Fruit fly (Drosophila melanogaster) whole organism, wandering third instar larva: ENCODE results near the gene fry.
A peak's percentile ranks its signal among the peaks of the same experiment; 100 is the strongest.

Source experiments
- Abd-B ChIP-seq: fragments of >200 bp; optimal IDR thresholded peaks from 2 replicates; lab custom pipeline; 2017; ENCODE audit warnings: missing biosample characterization, missing genetic modification characterization
- CG32264 ChIP-seq: fragments of 200-800 bp; sonication (Bioruptor generic); optimal IDR thresholded peaks from 2 replicates; lab custom pipeline; 2016; ENCODE audit warnings: missing biosample characterization, missing genetic modification characterization
- CG9705 ChIP-seq: fragments of 200-800 bp; sonication (Bioruptor generic); optimal IDR thresholded peaks from 2 replicates; lab custom pipeline; 2018; ENCODE audit warnings: missing biosample characterization, mild to moderate bottlenecking, missing genetic modification characterization
- CrebA ChIP-seq: fragments of 200-800 bp; sonication (Bioruptor generic); optimal IDR thresholded peaks from 2 replicates; lab custom pipeline; 2016; ENCODE audit warnings: missing biosample characterization, mild to moderate bottlenecking, missing genetic modification characterization, borderline replicate concordance
- Dfd ChIP-seq: fragments of >200 bp; optimal IDR thresholded peaks from 2 replicates; lab custom pipeline; 2017; ENCODE audit warnings: missing biosample characterization, missing genetic modification characterization
- Dif ChIP-seq: fragments of 200-275, 200-300 bp; sonication (Bioruptor generic); optimal IDR thresholded peaks from 2 replicates; lab custom pipeline; 2018; ENCODE audit warnings: missing biosample characterization, missing genetic modification characterization; ENCODE audit not compliant: partially characterized antibody
- GATAd ChIP-seq: sonication (Bioruptor generic); optimal IDR thresholded peaks from 2 replicates; lab custom pipeline; 2016; ENCODE audit warnings: missing biosample characterization, missing genetic modification characterization
- HLH106 ChIP-seq: fragments of 200-800 bp; optimal IDR thresholded peaks from 3 replicates; lab custom pipeline; 2019; ENCODE audit warnings: missing biosample characterization, mild to moderate bottlenecking, missing genetic modification characterization, moderate library complexity
- Hnf4 ChIP-seq: fragments of 200-800 bp; sonication (Bioruptor generic); optimal IDR thresholded peaks from 2 replicates; lab custom pipeline; 2016; ENCODE audit warnings: missing biosample characterization, mild to moderate bottlenecking, missing genetic modification characterization
- Hr83 ChIP-seq: fragments of 200-300 bp; sonication (Bioruptor generic); optimal IDR thresholded peaks from 2 replicates; lab custom pipeline; 2016; ENCODE audit warnings: missing biosample characterization, mild to moderate bottlenecking, missing genetic modification characterization, moderate library complexity; ENCODE audit not compliant: poor library complexity, severe bottlenecking
- Mio ChIP-seq: sonication (Bioruptor generic); optimal IDR thresholded peaks from 2 replicates; lab custom pipeline; 2016; ENCODE audit warnings: missing biosample characterization, missing genetic modification characterization
- N ChIP-seq: fragments of >200 bp; optimal IDR thresholded peaks from 2 replicates; lab custom pipeline; 2018; ENCODE audit warnings: missing biosample characterization, missing external identifiers, missing genetic modification characterization
- OdsH ChIP-seq: fragments of 200-800 bp; sonication (Bioruptor generic); optimal IDR thresholded peaks from 2 replicates; lab custom pipeline; 2016; ENCODE audit warnings: missing biosample characterization, mild to moderate bottlenecking, missing genetic modification characterization
- Rel ChIP-seq, 2 experiments: fragments of 200-800 bp; sonication (Bioruptor generic) in 1 of 2; optimal IDR thresholded peaks; 2 replicates in 1 of 2; 3 replicates in 1 of 2; lab custom pipeline; 2016 to 2019; ENCODE audit warnings: mild to moderate bottlenecking in 2 of 2, missing biosample characterization in 2 of 2, missing genetic modification characterization in 2 of 2, moderate library complexity in 1 of 2
- Sp1 ChIP-seq: fragments of 200-800 bp; sonication (Bioruptor generic); optimal IDR thresholded peaks from 3 replicates; lab custom pipeline; 2019; ENCODE audit warnings: missing biosample characterization, mild to moderate bottlenecking, missing genetic modification characterization, moderate library complexity
- br ChIP-seq: fragments of 200-800 bp; sonication (Bioruptor generic); optimal IDR thresholded peaks from 2 replicates; lab custom pipeline; 2016; ENCODE audit warnings: missing biosample characterization, missing genetic modification characterization
- dl ChIP-seq, 2 experiments: fragments of 175-275, 200-275 bp in 1 of 2; fragments of 200-275 bp in 1 of 2; sonication (Bioruptor generic); optimal IDR thresholded peaks; lab custom pipeline; 2018; ENCODE audit warnings: mild to moderate bottlenecking in 2 of 2, missing biosample characterization in 2 of 2, missing genetic modification characterization in 2 of 2, moderate library complexity in 2 of 2; ENCODE audit not compliant: partially characterized antibody in 2 of 2, insufficient read depth in 1 of 2
- dmrt93B ChIP-seq: fragments of 200-800 bp; sonication (Bioruptor generic); optimal IDR thresholded peaks from 2 replicates; lab custom pipeline; 2018; ENCODE audit warnings: missing biosample characterization, mild to moderate bottlenecking, missing genetic modification characterization
- dsf ChIP-seq: sonication (Bioruptor generic); optimal IDR thresholded peaks from 2 replicates; lab custom pipeline; 2016; ENCODE audit warnings: missing biosample characterization, missing genetic modification characterization, borderline replicate concordance
- ey ChIP-seq: fragments of 200-800 bp; sonication (Bioruptor generic); optimal IDR thresholded peaks from 2 replicates; lab custom pipeline; 2016; ENCODE audit warnings: missing biosample characterization, missing genetic modification characterization
- foxo ChIP-seq, 2 experiments: fragments of 200-800 bp; sonication (Bioruptor generic); optimal IDR thresholded peaks; 2 replicates in 1 of 2; 3 replicates in 1 of 2; lab custom pipeline; 2016 to 2017; ENCODE audit warnings: missing biosample characterization in 2 of 2, missing genetic modification characterization in 2 of 2
- fru ChIP-seq: fragments of 200-800 bp; sonication (Bioruptor generic); optimal IDR thresholded peaks from 3 replicates; lab custom pipeline; 2016; ENCODE audit warnings: missing biosample characterization, mild to moderate bottlenecking, missing genetic modification characterization
- jim ChIP-seq: fragments of 175-275, 200-325 bp; sonication (Bioruptor generic); optimal IDR thresholded peaks from 2 replicates; lab custom pipeline; 2016; ENCODE audit warnings: missing biosample characterization, mild to moderate bottlenecking, missing genetic modification characterization
- lola ChIP-seq: fragments of >200 bp; optimal IDR thresholded peaks from 2 replicates; lab custom pipeline; 2017; ENCODE audit warnings: missing biosample characterization, missing genetic modification characterization
- pan ChIP-seq: fragments of >200 bp; optimal IDR thresholded peaks from 2 replicates; lab custom pipeline; 2017
- rgr ChIP-seq: fragments of 200-800 bp; sonication (Bioruptor generic); optimal IDR thresholded peaks from 3 replicates; lab custom pipeline; 2016; ENCODE audit warnings: missing biosample characterization, mild to moderate bottlenecking, missing genetic modification characterization
- sage ChIP-seq: fragments of 200-800 bp; sonication (Bioruptor generic); optimal IDR thresholded peaks from 2 replicates; lab custom pipeline; 2016; ENCODE audit warnings: missing biosample characterization, mild to moderate bottlenecking, missing genetic modification characterization
- sv ChIP-seq: fragments of 200-800 bp; sonication (Bioruptor generic); optimal IDR thresholded peaks from 3 replicates; lab custom pipeline; 2016; ENCODE audit warnings: missing biosample characterization, missing genetic modification characterization
- tai ChIP-seq: sonication (Bioruptor generic); optimal IDR thresholded peaks from 2 replicates; lab custom pipeline; 2016; ENCODE audit warnings: missing biosample characterization, missing genetic modification characterization
- usp ChIP-seq: fragments of >200 bp; optimal IDR thresholded peaks from 2 replicates; lab custom pipeline; 2017; ENCODE audit warnings: missing biosample characterization, missing genetic modification characterization
- woc ChIP-seq: sonication (Bioruptor generic); optimal IDR thresholded peaks from 2 replicates; lab custom pipeline; 2016; ENCODE audit warnings: missing biosample characterization, mild to moderate bottlenecking, missing genetic modification characterization

The fry gene

DNA sequence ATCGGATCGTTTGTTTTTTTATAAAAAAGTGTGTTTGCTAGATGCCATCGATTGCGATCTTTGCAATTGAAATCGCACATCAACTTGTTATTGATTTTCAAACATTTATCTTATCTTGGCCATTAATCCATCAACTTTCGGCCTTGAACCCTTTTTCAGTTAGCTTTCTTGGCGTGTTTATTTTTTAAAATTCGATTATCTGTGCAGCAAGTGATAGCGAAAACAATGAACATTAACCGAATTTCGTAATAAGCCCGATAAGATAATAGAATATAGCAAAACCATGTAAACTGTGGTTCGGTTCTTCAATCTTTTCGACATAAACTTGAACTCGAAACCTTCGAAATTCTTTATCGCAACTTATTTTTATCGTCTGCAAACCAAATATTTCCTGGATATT lies 4.6 kb downstream of the fry start:
- TF ChIP-seq Hr83 (no peak), tai (GFP tag; lab: Kevin White, UChicago) (no peak)

DNA sequence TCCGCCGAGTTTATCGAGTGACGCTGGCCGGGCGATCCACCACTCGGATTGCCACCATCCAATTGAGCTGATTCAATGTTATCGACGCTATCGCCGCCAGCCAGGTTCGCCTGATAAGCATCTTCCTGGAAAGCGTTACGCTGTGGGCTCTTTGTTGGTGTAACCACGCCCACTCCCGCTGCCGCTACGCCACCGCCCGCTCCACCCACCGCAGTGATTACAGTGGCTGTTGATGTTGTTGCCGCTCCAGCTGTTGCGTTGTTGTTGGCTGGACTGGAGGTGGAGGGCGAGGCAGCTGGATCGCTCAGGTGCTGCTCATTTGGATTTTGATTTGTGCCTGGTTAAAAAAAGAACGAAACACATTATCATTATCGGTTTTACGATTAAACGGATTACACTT lies 7.5 kb downstream of the fry start:
- no peak for TF ChIP-seq ey (GFP tag; lab: Kevin White, UChicago)
- peak; percentile 5 for TF ChIP-seq br (GFP tag; lab: Kevin White, UChicago)
- TF ChIP-seq Hnf4 (GFP tag; lab: Kevin White, UChicago): no peak
- no peak for TF ChIP-seq Abd-B (GFP tag; lab: Kevin White, UChicago)

DNA sequence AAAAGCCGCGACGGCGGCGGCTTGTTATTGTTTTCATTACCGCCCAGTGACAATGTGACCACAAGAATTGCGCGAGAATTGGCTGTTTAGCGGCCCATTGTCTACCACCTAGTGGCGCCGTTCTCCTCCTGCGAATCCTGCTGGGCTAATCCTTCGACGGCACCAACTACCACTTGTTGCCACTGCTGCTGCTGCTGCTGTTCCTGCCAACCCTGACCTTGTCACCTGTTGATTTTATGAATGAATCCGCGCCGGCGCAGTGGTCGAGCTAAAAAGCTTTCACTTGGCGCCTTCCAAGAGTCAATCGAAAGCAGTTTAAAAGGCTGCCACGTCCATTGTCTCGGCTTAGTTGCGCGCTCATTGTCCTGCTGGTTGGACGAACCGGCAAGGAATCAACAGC lies 35.1 kb downstream of the fry start, which contains the start of gene CNMaR:
Gene CNMaR (plus strand): TSS at position 348 of the 400 bp plus-strand sequence.
- no peak for TF ChIP-seq dmrt93B (GFP tag; lab: Kevin White, UChicago)
- TF ChIP-seq dl (GFP tag; optimal IDR thresholded peaks at IDR 0.05; lab: Kevin White, UChicago; ENCODE audit: insufficient read depth in 1 of 2, partially characterized antibody in 2 of 2): no peak
- TF ChIP-seq lola (GFP tag; lab: Kevin White, UChicago): no peak
- TF ChIP-seq CG32264: no peak
- no peak for TF ChIP-seq Dif (GFP tag; lab: Kevin White, UChicago)
- no peak for TF ChIP-seq HLH106
- no peak for TF ChIP-seq rgr (GFP tag; lab: Kevin White, UChicago)
- no peak for TF ChIP-seq GATAd

DNA sequence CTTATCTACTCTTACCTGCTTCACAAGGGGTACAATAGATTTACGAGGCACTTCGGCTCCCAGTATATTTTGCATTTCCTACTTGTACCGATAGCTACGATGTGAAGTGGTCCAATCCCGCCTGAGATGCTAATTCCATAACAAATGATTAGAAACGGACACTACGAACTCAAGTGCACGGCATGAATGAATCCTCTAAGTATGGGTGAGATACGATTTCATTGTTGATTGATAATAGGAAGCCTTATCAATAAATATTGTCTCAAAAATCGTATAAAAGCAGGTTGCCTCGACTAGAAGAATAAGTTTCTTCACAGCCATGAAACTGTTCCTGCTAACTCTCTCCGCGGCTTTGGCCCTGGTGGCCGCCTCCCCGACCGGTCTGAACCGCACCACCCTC lies 38.2 kb downstream of the fry start, which contains the start of gene CG18180:
Gene CG18180 (plus strand): TSS at position 301 of the 400 bp plus-strand sequence.
- no peak for TF ChIP-seq dsf (GFP tag; lab: Kevin White, UChicago)
- TF ChIP-seq Sp1: no peak
- no peak for TF ChIP-seq rgr (GFP tag; lab: Kevin White, UChicago)
- no peak for TF ChIP-seq br (GFP tag; lab: Kevin White, UChicago)
- no peak for TF ChIP-seq ey (GFP tag; lab: Kevin White, UChicago)
- TF ChIP-seq Dfd (GFP tag; lab: Kevin White, UChicago): no peak
- no peak for TF ChIP-seq fru
- TF ChIP-seq CG32264: no peak
- no peak for TF ChIP-seq OdsH (GFP tag; lab: Kevin White, UChicago)
- TF ChIP-seq pan: no peak
- no peak for TF ChIP-seq HLH106
- no peak for TF ChIP-seq jim (GFP tag; lab: Kevin White, UChicago)
- TF ChIP-seq foxo (GFP tag; optimal IDR thresholded peaks at IDR 0.05; lab: Kevin White, UChicago): no peak
- TF ChIP-seq Hnf4 (GFP tag; lab: Kevin White, UChicago): no peak
- TF ChIP-seq, all 38 proteins: peak for 0

DNA sequence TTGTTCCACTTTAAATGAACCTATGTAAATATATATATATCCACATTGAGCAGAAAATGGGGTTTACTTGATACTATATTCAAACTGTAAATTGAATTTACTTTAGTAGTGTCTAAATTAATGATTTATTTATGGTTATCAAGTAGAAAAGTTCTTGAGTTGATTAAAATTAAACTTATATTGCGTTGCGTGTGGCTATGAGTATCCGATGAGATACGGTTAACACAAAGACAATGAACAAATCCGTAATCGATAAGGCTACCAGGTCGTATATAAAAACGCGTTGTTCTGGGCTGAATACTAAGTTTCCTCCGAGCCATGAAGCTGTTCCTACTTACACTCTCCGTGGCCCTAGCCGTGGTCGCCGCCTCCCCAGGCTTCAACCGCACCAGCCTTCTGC lies 39.9 kb downstream of the fry start, which contains the start of gene CG18179:
Gene CG18179 (plus strand): TSS at position 301 of the 400 bp plus-strand sequence.
- TF ChIP-seq Mio (GFP tag; lab: Kevin White, UChicago) (no peak), dl (GFP tag; optimal IDR thresholded peaks at IDR 0.05; lab: Kevin White, UChicago; ENCODE audit: insufficient read depth in 1 of 2, partially characterized antibody in 2 of 2) (no peak), dmrt93B (GFP tag; lab: Kevin White, UChicago) (no peak), sv (GFP tag; lab: Kevin White, UChicago) (no peak), OdsH (GFP tag; lab: Kevin White, UChicago) (no peak), ey (GFP tag; lab: Kevin White, UChicago) (no peak), CG9705 (GFP tag; lab: Kevin White, UChicago) (no peak), Abd-B (GFP tag; lab: Kevin White, UChicago) (no peak), N (no peak), woc (GFP tag; lab: Kevin White, UChicago) (no peak)

DNA sequence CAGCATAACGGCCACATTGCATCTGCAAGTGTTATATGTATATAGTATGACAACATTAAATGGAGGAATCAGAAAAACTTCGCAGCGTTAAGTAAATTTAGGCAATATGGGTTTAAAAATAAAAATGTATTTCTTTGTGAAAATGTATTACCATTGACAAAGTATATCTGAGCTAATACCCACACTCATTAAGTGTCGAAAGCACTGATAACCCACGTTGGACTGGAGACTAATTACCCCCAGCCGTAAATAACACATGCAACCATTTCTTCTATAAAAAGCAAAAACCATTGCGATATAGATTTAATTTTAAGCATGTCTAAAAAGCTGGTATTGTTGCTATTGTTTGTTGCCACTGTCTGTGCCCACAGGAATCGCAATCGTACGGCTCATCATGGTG lies 41.1 kb downstream of the fry start, which contains the start of gene CG8329:
Gene CG8329 (plus strand): TSS at position 301 of the 400 bp plus-strand sequence.
- TF ChIP-seq Hr83: no peak
- no peak for TF ChIP-seq sage
- no peak for TF ChIP-seq HLH106
- TF ChIP-seq Rel (GFP tag; optimal IDR thresholded peaks at IDR 0.05; lab: Kevin White, UChicago): no peak
- no peak for TF ChIP-seq Rel (tag; optimal IDR thresholded peaks at IDR 0.05; lab: Kevin White, UChicago)
- no peak for TF ChIP-seq tai (GFP tag; lab: Kevin White, UChicago)
- no peak for TF ChIP-seq CrebA (GFP tag; lab: Kevin White, UChicago)
- TF ChIP-seq dsf (GFP tag; lab: Kevin White, UChicago): no peak
- no peak for TF ChIP-seq foxo (GFP tag; optimal IDR thresholded peaks at IDR 0.05; lab: Kevin White, UChicago)
- TF ChIP-seq usp (GFP tag; lab: Kevin White, UChicago): no peak
- TF ChIP-seq GATAd: no peak
- TF ChIP-seq jim (GFP tag; lab: Kevin White, UChicago): no peak
- no peak for TF ChIP-seq dmrt93B (GFP tag; lab: Kevin White, UChicago)
- no peak for TF ChIP-seq Dfd (GFP tag; lab: Kevin White, UChicago)
- no peak for TF ChIP-seq sv (GFP tag; lab: Kevin White, UChicago)
- no peak for TF ChIP-seq br (GFP tag; lab: Kevin White, UChicago)
